Worm (Caenorhabditis elegans) whole organism, L2 larva: ENCODE results near the gene F26F12.4.

ENCODE experiments used
- F13H6.1 ChIP-seq: sonication (generic microtip); optimal IDR thresholded peaks from 2 replicates; lab custom pipeline; 2016; ENCODE audit warnings: missing genetic modification characterization, missing compliant biosample characterization
- elt-3 ChIP-seq: sonication (generic microtip); optimal IDR thresholded peaks from 2 replicates; lab custom pipeline; 2017; ENCODE audit warnings: missing biosample characterization, missing genetic modification characterization
- unc-62 ChIP-seq: fragments of 150-350 bp; optimal IDR thresholded peaks from 2 replicates; lab custom pipeline; 2014; ENCODE audit warnings: missing biosample characterization, missing genetic modification reagents, missing genetic modification characterization
- zag-1 ChIP-seq: fragments of 150-350 bp; optimal IDR thresholded peaks from 2 replicates; lab custom pipeline; 2014; ENCODE audit warnings: missing biosample characterization, missing genetic modification characterization

DNA sequence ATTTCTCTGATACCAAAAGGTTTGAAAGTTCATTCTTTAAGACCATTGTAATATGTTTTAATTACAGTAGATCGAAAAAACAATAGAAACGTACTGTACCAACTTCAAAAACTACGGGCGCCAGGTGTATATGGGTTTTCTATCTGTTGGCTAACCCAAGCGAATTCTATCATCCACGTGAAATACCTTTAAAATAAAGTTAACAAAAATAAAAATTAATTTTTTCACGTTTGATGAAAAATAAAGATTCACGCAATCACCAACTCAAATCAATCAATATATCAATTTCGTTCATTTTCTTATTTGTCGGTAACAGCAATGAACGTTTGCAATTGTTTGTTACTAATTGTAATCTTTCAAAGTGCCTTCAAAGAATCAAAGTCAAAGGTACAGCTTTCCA, 38.0 kb upstream of the F26F12.4 start, which contains the start of gene C04E6.4:
- TF ChIP-seq unc-62 (GFP tag; lab: Kevin White, UChicago) (no peak), elt-3 (tag; lab: Kevin White, UChicago) (no peak), zag-1 (tag; lab: Kevin White, UChicago) (no peak), F13H6.1 (tag; lab: Kevin White, UChicago) (no peak)
